Fruit fly (Drosophila melanogaster) whole organism, embryonic: ENCODE data around the gene UQCR-14.

ENCODE experiments used
- C15 ChIP-seq: fragments of 200-800 bp; sonication (Bioruptor generic); IDR thresholded peaks from 3 replicates; pipeline ENCODE4 v1.3.6; 2022; ENCODE audit warnings: missing biosample characterization, missing genetic modification characterization
- CG14860 ChIP-seq: fragments of 200-800 bp; sonication (Bioruptor generic); IDR thresholded peaks from 3 replicates; pipeline ENCODE4 v1.3.6; 2022; ENCODE audit warnings: missing biosample characterization, missing genetic modification characterization; ENCODE audit not compliant: partially characterized antibody
- CG16863 ChIP-seq: fragments of 200-800 bp; sonication (Bioruptor generic); optimal IDR thresholded peaks from 3 replicates; lab custom pipeline; 2016; ENCODE audit warnings: missing biosample characterization, missing genetic modification characterization
- CG17186 ChIP-seq: fragments of 200-800 bp; sonication (Bioruptor generic); optimal IDR thresholded peaks from 3 replicates; lab custom pipeline; 2017; ENCODE audit warnings: missing biosample characterization, missing genetic modification reagents, missing genetic modification characterization
- CG7786 ChIP-seq: fragments of 200-800 bp; sonication (Bioruptor generic); optimal IDR thresholded peaks from 2 replicates; lab custom pipeline; 2016; ENCODE audit warnings: missing biosample characterization, missing genetic modification characterization
- CG8478 ChIP-seq: fragments of >200 bp; optimal IDR thresholded peaks from 2 replicates; lab custom pipeline; 2018
- CG9215 ChIP-seq: fragments of 200-800 bp; sonication (Bioruptor generic); IDR thresholded peaks from 2 replicates; pipeline ENCODE4 v1.3.6; 2022; ENCODE audit warnings: missing biosample characterization, missing genetic modification characterization
- CG9876 ChIP-seq: fragments of 200-800 bp; sonication (Bioruptor generic); optimal IDR thresholded peaks from 2 replicates; lab custom pipeline; 2016; ENCODE audit warnings: missing biosample characterization, missing genetic modification characterization
- Elba2 ChIP-seq: fragments of 200-800 bp; sonication (Bioruptor generic); optimal IDR thresholded peaks from 3 replicates; lab custom pipeline; 2016; ENCODE audit warnings: missing biosample characterization, missing genetic modification characterization
- az2 ChIP-seq: fragments of 200-800 bp; sonication (Bioruptor generic); optimal IDR thresholded peaks from 3 replicates; lab custom pipeline; 2016; ENCODE audit warnings: missing biosample characterization, missing genetic modification characterization
- bigmax ChIP-seq: fragments of 200-800 bp; sonication (Bioruptor generic); optimal IDR thresholded peaks from 2 replicates; lab custom pipeline; 2018; ENCODE audit warnings: missing biosample characterization, mild to moderate bottlenecking, missing genetic modification characterization
- dmrt99B ChIP-seq: fragments of 200-800 bp; sonication (Bioruptor generic); optimal IDR thresholded peaks from 2 replicates; lab custom pipeline; 2018; ENCODE audit warnings: missing biosample characterization, mild to moderate bottlenecking, missing genetic modification characterization, moderate library complexity
- gcm ChIP-seq: fragments of 200-800 bp; sonication (Bioruptor generic); optimal IDR thresholded peaks from 2 replicates; lab custom pipeline; 2019; ENCODE audit warnings: missing biosample characterization, mild to moderate bottlenecking, missing genetic modification characterization, moderate library complexity
- grn ChIP-seq: fragments of 200-800 bp; sonication (Bioruptor generic); optimal IDR thresholded peaks from 3 replicates; lab custom pipeline; 2017; ENCODE audit warnings: missing biosample characterization, missing genetic modification characterization
- kay ChIP-seq: fragments of 200-800 bp; sonication (Bioruptor generic); optimal IDR thresholded peaks from 2 replicates; lab custom pipeline; 2016; ENCODE audit warnings: missing biosample characterization, missing genetic modification characterization
- pros ChIP-seq: fragments of 200-800 bp; sonication (Bioruptor generic); optimal IDR thresholded peaks from 3 replicates; lab custom pipeline; 2019; ENCODE audit warnings: missing biosample characterization, mild to moderate bottlenecking, missing genetic modification characterization, moderate library complexity
- schlank ChIP-seq: fragments of 200-800 bp; sonication (Bioruptor generic); optimal IDR thresholded peaks from 2 replicates; lab custom pipeline; 2018; ENCODE audit warnings: missing biosample characterization, mild to moderate bottlenecking, missing genetic modification characterization
- sd ChIP-seq: fragments of 200-800 bp; sonication (Bioruptor generic); optimal IDR thresholded peaks from 3 replicates; lab custom pipeline; 2018; ENCODE audit warnings: missing biosample characterization, mild to moderate bottlenecking, missing genetic modification characterization, moderate library complexity
- trem ChIP-seq: fragments of 200-800 bp; optimal IDR thresholded peaks from 3 replicates; lab custom pipeline; 2019; ENCODE audit warnings: missing biosample characterization, mild to moderate bottlenecking, missing genetic modification characterization, moderate library complexity

The UQCR-14 gene

dm6 chrX:16335107-16335642 is 49.1 kb downstream of the UQCR-14 start (continued):
- TF ChIP-seq CG17186 (GFP tag; lab: Kevin White, UChicago) (no peak), pros (GFP tag; lab: Kevin White, UChicago) (peak; percentile 86), CG7786 (GFP tag; lab: Kevin White, UChicago) (peak; percentile 66), grn (GFP tag; lab: Kevin White, UChicago) (no peak), kay (peak; percentile 49), CG8478 (no peak), bigmax (GFP tag; lab: Kevin White, UChicago) (no peak), Elba2 (no peak), dmrt99B (peak; percentile 73), gcm (GFP tag; lab: Kevin White, UChicago) (peak; percentile 24), C15 (peak; percentile 55; the same call in 1 of the 3 replicates), sd (tag; lab: Kevin White, UChicago) (no peak), schlank (peak; percentile 64), az2 (GFP tag; lab: Kevin White, UChicago) (peak; percentile 73), CG9215 (no peak; the same call in none of the 2 replicates), trem (tag; lab: Kevin White, UChicago) (peak; percentile 31), CG16863 (GFP tag; lab: Kevin White, UChicago) (peak; percentile 66), CG14860 (GFP tag; lab: Robert Waterston, UW) (no peak), CG9876 (peak; percentile 23)
